Fruit fly (Drosophila melanogaster) whole organism, embryonic: ENCODE data around the gene Art3.
A peak's percentile ranks its signal among the peaks of the same experiment; 100 is the strongest.

Experiments
- B-H2 ChIP-seq: fragments of 200-800 bp; sonication (Bioruptor generic); optimal IDR thresholded peaks from 2 replicates; lab custom pipeline; 2018; ENCODE audit warnings: missing biosample characterization, mild to moderate bottlenecking, missing genetic modification characterization
- Bgb ChIP-seq: fragments of 200-800 bp; sonication (Bioruptor generic); IDR thresholded peaks from 2 replicates; pipeline ENCODE4 v1.3.6; 2022; ENCODE audit warnings: missing biosample characterization, missing genetic modification characterization; ENCODE audit not compliant: partially characterized antibody
- CG10979 ChIP-seq: fragments of 200-800 bp; sonication (Bioruptor generic); optimal IDR thresholded peaks from 2 replicates; lab custom pipeline; 2018; ENCODE audit warnings: missing biosample characterization, mild to moderate bottlenecking, missing genetic modification characterization, moderate library complexity
- CG11247 ChIP-seq: fragments of 200-800 bp; sonication (Bioruptor generic); IDR thresholded peaks from 2 replicates; pipeline ENCODE4 v1.3.6; 2022; ENCODE audit warnings: missing biosample characterization, missing genetic modification characterization
- CG11504 ChIP-seq: fragments of 200-800 bp; sonication (Bioruptor generic); optimal IDR thresholded peaks from 3 replicates; lab custom pipeline; 2019; ENCODE audit warnings: missing biosample characterization, mild to moderate bottlenecking, missing genetic modification characterization, moderate library complexity
- CG1233 ChIP-seq: fragments of 200-800 bp; sonication (Bioruptor generic); optimal IDR thresholded peaks from 4 replicates; lab custom pipeline; 2018; ENCODE audit warnings: missing biosample characterization, mild to moderate bottlenecking, missing genetic modification characterization
- CG14441 ChIP-seq: fragments of 200-800 bp; sonication (Bioruptor generic); IDR thresholded peaks from 2 replicates; pipeline ENCODE4 v1.3.6; 2022; ENCODE audit warnings: missing biosample characterization, missing genetic modification characterization
- CG16863 ChIP-seq: fragments of 200-800 bp; sonication (Bioruptor generic); optimal IDR thresholded peaks from 3 replicates; lab custom pipeline; 2016; ENCODE audit warnings: missing biosample characterization, missing genetic modification characterization
- CG17568 ChIP-seq: fragments of 200-800 bp; sonication (Bioruptor generic); optimal IDR thresholded peaks from 2 replicates; lab custom pipeline; 2018; ENCODE audit warnings: missing biosample characterization, mild to moderate bottlenecking, missing genetic modification characterization, moderate library complexity
- CG17612 ChIP-seq: fragments of 200-800 bp; sonication (Bioruptor generic); IDR thresholded peaks from 2 replicates; pipeline ENCODE4 v1.3.6; 2022; ENCODE audit warnings: missing biosample characterization, missing genetic modification characterization
- CG18262 ChIP-seq: fragments of 200-800 bp; optimal IDR thresholded peaks from 3 replicates; lab custom pipeline; 2019; ENCODE audit warnings: missing biosample characterization, mild to moderate bottlenecking, missing genetic modification characterization, moderate library complexity
- CG2712 ChIP-seq: fragments of 200-800 bp; optimal IDR thresholded peaks from 3 replicates; lab custom pipeline; 2019; ENCODE audit warnings: missing biosample characterization, mild to moderate bottlenecking, missing genetic modification characterization, moderate library complexity
- CG30431 ChIP-seq: fragments of 200-800 bp; sonication (Bioruptor generic); optimal IDR thresholded peaks from 2 replicates; lab custom pipeline; 2017; ENCODE audit warnings: missing biosample characterization, missing genetic modification characterization
- CG31388 ChIP-seq: fragments of 200-800 bp; sonication (Bioruptor generic); optimal IDR thresholded peaks from 2 replicates; lab custom pipeline; 2016; ENCODE audit warnings: missing biosample characterization, missing genetic modification characterization
- CG4707 ChIP-seq: fragments of 200-800 bp; sonication (Bioruptor generic); optimal IDR thresholded peaks from 2 replicates; lab custom pipeline; 2018; ENCODE audit warnings: missing biosample characterization, mild to moderate bottlenecking, missing genetic modification characterization, moderate library complexity
- CG7928 ChIP-seq: fragments of 200-800 bp; sonication (Bioruptor generic); optimal IDR thresholded peaks from 2 replicates; lab custom pipeline; 2017; ENCODE audit warnings: missing biosample characterization, mild to moderate bottlenecking, missing genetic modification characterization
- CG8281 ChIP-seq: fragments of 200-800 bp; sonication (Bioruptor generic); optimal IDR thresholded peaks from 2 replicates; lab custom pipeline; 2018; ENCODE audit warnings: missing biosample characterization, mild to moderate bottlenecking, missing genetic modification characterization, moderate library complexity
- CHES-1-like ChIP-seq: fragments of 200-800 bp; sonication (Bioruptor generic); optimal IDR thresholded peaks from 2 replicates; lab custom pipeline; 2016; ENCODE audit warnings: missing biosample characterization, missing genetic modification characterization
- Camta ChIP-seq: fragments of 200-800 bp; sonication (Bioruptor generic); optimal IDR thresholded peaks from 2 replicates; lab custom pipeline; 2016; ENCODE audit warnings: missing biosample characterization, missing genetic modification characterization
- Chrac-16 ChIP-seq: fragments of 200-800 bp; sonication (Bioruptor generic); optimal IDR thresholded peaks from 3 replicates; lab custom pipeline; 2016; ENCODE audit warnings: missing biosample characterization, missing genetic modification characterization
- Dek ChIP-seq: fragments of 200-800 bp; sonication (Bioruptor generic); optimal IDR thresholded peaks from 3 replicates; lab custom pipeline; 2019; ENCODE audit warnings: missing biosample characterization, mild to moderate bottlenecking, missing genetic modification characterization, moderate library complexity
- Dll ChIP-seq: fragments of 200-800 bp; sonication (Bioruptor generic); IDR thresholded peaks from 4 replicates; pipeline ENCODE4 v1.3.6; 2022; ENCODE audit warnings: missing biosample characterization, missing genetic modification characterization; ENCODE audit not compliant: partially characterized antibody
- Doc3 ChIP-seq: fragments of 200-800 bp; sonication (Bioruptor generic); IDR thresholded peaks from 3 replicates; pipeline ENCODE4 v1.3.6; 2022; ENCODE audit warnings: missing biosample characterization, missing genetic modification characterization; ENCODE audit not compliant: partially characterized antibody
- Dp ChIP-seq: fragments of 200-800 bp; sonication (Bioruptor generic); optimal IDR thresholded peaks from 2 replicates; lab custom pipeline; 2018; ENCODE audit warnings: missing biosample characterization, mild to moderate bottlenecking, missing genetic modification characterization, moderate library complexity
- Dref ChIP-seq: fragments of 200-800 bp; sonication (Bioruptor generic); IDR thresholded peaks from 2 replicates; pipeline ENCODE4 v1.3.6; 2022; ENCODE audit warnings: missing biosample characterization, missing genetic modification characterization
- ERR ChIP-seq: fragments of 200-800 bp; sonication (Bioruptor generic); optimal IDR thresholded peaks from 2 replicates; lab custom pipeline; 2016; ENCODE audit warnings: missing biosample characterization, missing genetic modification characterization
- Jarid2 ChIP-seq: fragments of 200-800 bp; sonication (Bioruptor generic); optimal IDR thresholded peaks from 3 replicates; lab custom pipeline; 2017; ENCODE audit warnings: mild to moderate bottlenecking, missing biosample characterization, missing genetic modification reagents, missing genetic modification characterization
- Oli ChIP-seq: fragments of 200-800 bp; sonication (Bioruptor generic); optimal IDR thresholded peaks from 2 replicates; lab custom pipeline; 2018; ENCODE audit warnings: missing biosample characterization, mild to moderate bottlenecking, missing genetic modification characterization, moderate library complexity
- Sox100B ChIP-seq: fragments of 200-800 bp; sonication (Bioruptor generic); optimal IDR thresholded peaks from 3 replicates; lab custom pipeline; 2018; ENCODE audit warnings: missing biosample characterization, mild to moderate bottlenecking, missing genetic modification characterization
- Sox102F ChIP-seq: fragments of 200-800 bp; sonication (Bioruptor generic); optimal IDR thresholded peaks from 2 replicates; lab custom pipeline; 2018; ENCODE audit warnings: missing biosample characterization, mild to moderate bottlenecking, missing genetic modification characterization, moderate library complexity
- Sry-β ChIP-seq: fragments of 200-800 bp; sonication (Bioruptor generic); optimal IDR thresholded peaks from 2 replicates; lab custom pipeline; 2018; ENCODE audit warnings: missing biosample characterization, mild to moderate bottlenecking, missing genetic modification characterization, moderate library complexity
- ab ChIP-seq: fragments of 200-800 bp; sonication (Bioruptor generic); optimal IDR thresholded peaks from 2 replicates; lab custom pipeline; 2016; ENCODE audit warnings: missing biosample characterization, missing genetic modification characterization
- ap ChIP-seq: fragments of 200-800 bp; sonication (Bioruptor generic); IDR thresholded peaks from 2 replicates; pipeline ENCODE4 v1.3.6; 2022; ENCODE audit warnings: missing biosample characterization, missing genetic modification characterization
- cg ChIP-seq: fragments of 200-800 bp; sonication (Bioruptor generic); optimal IDR thresholded peaks from 3 replicates; lab custom pipeline; 2019; ENCODE audit warnings: missing biosample characterization, mild to moderate bottlenecking, missing genetic modification characterization, moderate library complexity
- chif ChIP-seq, 2 experiments: fragments of 200-800 bp; sonication (Bioruptor generic); optimal IDR thresholded peaks; 3 replicates each; lab custom pipeline; 2016; ENCODE audit warnings: missing biosample characterization in 2 of 2, missing genetic modification characterization in 2 of 2
- chinmo ChIP-seq: fragments of 200-800 bp; sonication (Bioruptor generic); IDR thresholded peaks from 4 replicates; pipeline ENCODE4 v1.3.6; 2022; ENCODE audit warnings: missing biosample characterization, missing genetic modification characterization; ENCODE audit not compliant: partially characterized antibody
- dimm ChIP-seq: fragments of 200-800 bp; sonication (Bioruptor generic); IDR thresholded peaks from 2 replicates; pipeline ENCODE4 v1.3.6; 2022; ENCODE audit warnings: missing biosample characterization, missing genetic modification characterization
- fd96Cb ChIP-seq: fragments of 200-800 bp; sonication (Bioruptor generic); optimal IDR thresholded peaks from 2 replicates; lab custom pipeline; 2018; ENCODE audit warnings: missing biosample characterization, mild to moderate bottlenecking, missing genetic modification characterization, moderate library complexity
- fu2 ChIP-seq: fragments of 200-800 bp; sonication (Bioruptor generic); optimal IDR thresholded peaks from 2 replicates; lab custom pipeline; 2016; ENCODE audit warnings: missing biosample characterization, missing genetic modification characterization
- gce ChIP-seq: fragments of 200-800 bp; sonication (Bioruptor generic); IDR thresholded peaks from 3 replicates; pipeline ENCODE4 v1.3.6; 2022; ENCODE audit warnings: missing biosample characterization, missing genetic modification characterization
- grau ChIP-seq: fragments of 200-800 bp; optimal IDR thresholded peaks from 3 replicates; lab custom pipeline; 2019; ENCODE audit warnings: missing biosample characterization, mild to moderate bottlenecking, missing genetic modification characterization, moderate library complexity
- gsb-n ChIP-seq: fragments of 200-800 bp; sonication (Bioruptor generic); optimal IDR thresholded peaks from 3 replicates; lab custom pipeline; 2018; ENCODE audit warnings: missing biosample characterization, mild to moderate bottlenecking, missing genetic modification characterization
- kay ChIP-seq: fragments of 200-800 bp; sonication (Bioruptor generic); optimal IDR thresholded peaks from 2 replicates; lab custom pipeline; 2016; ENCODE audit warnings: missing biosample characterization, missing genetic modification characterization
- luna ChIP-seq: fragments of 200-800 bp; sonication (Bioruptor generic); optimal IDR thresholded peaks from 2 replicates; lab custom pipeline; 2016; ENCODE audit warnings: missing biosample characterization, missing genetic modification characterization
- sob ChIP-seq: fragments of 200-800 bp; sonication (Bioruptor generic); IDR thresholded peaks from 2 replicates; pipeline ENCODE4 v1.3.6; 2022; ENCODE audit warnings: missing biosample characterization, missing genetic modification characterization
- sqz ChIP-seq: fragments of 200-800 bp; sonication (Bioruptor generic); optimal IDR thresholded peaks from 3 replicates; lab custom pipeline; 2018; ENCODE audit warnings: missing biosample characterization, mild to moderate bottlenecking, missing genetic modification characterization
- tx ChIP-seq: fragments of 200-800 bp; sonication (Bioruptor generic); optimal IDR thresholded peaks from 2 replicates; lab custom pipeline; 2016; ENCODE audit warnings: missing biosample characterization, missing genetic modification characterization
- usp ChIP-seq: fragments of >200 bp; optimal IDR thresholded peaks from 2 replicates; lab custom pipeline; 2017; ENCODE audit warnings: missing biosample characterization, missing genetic modification characterization
- wdn ChIP-seq: fragments of 200-800 bp; sonication (Bioruptor generic); IDR thresholded peaks from 2 replicates; pipeline ENCODE4 v1.3.6; 2022; ENCODE audit warnings: missing biosample characterization, missing genetic modification characterization
- zf30C ChIP-seq: fragments of 200-800 bp; sonication (Bioruptor generic); optimal IDR thresholded peaks from 3 replicates; lab custom pipeline; 2018; ENCODE audit warnings: missing biosample characterization, mild to moderate bottlenecking, missing genetic modification characterization

The Art3 gene

dm6 chr3R:15229329-15229876 lies at the start of gene Art3, which contains the start of gene mRpS10 (continued):
- peak; percentile 100 for TF ChIP-seq kay (GFP tag; lab: Kevin White, UChicago)
- peak; percentile 98 for TF ChIP-seq ERR (GFP tag; lab: Kevin White, UChicago)
- TF ChIP-seq zf30C: peak; percentile 72
- peak; percentile 83 for TF ChIP-seq Sry-β
- peak; percentile 100 for TF ChIP-seq Camta (GFP tag; lab: Kevin White, UChicago)
- TF ChIP-seq Dref: peak; percentile 55
- no peak for TF ChIP-seq Doc3 (GFP tag; lab: Robert Waterston, UW)
- TF ChIP-seq luna (GFP tag; lab: Kevin White, UChicago): peak; percentile 99
- peak; percentile 7 for TF ChIP-seq cg (GFP tag; lab: Kevin White, UChicago)
- TF ChIP-seq CG11247 (GFP tag; lab: Robert Waterston, UW): peak; percentile 100
- peak; percentile 100 for TF ChIP-seq gce (GFP tag; lab: Robert Waterston, UW)
- TF ChIP-seq Chrac-16: peak; percentile 100
- peak; percentile 100 for TF ChIP-seq wdn
- peak; percentile 100 for TF ChIP-seq sqz (GFP tag; lab: Kevin White, UChicago)
- peak; percentile 100 for TF ChIP-seq CHES-1-like (GFP tag; lab: Kevin White, UChicago)
- peak; percentile 100 for TF ChIP-seq sob (GFP tag; lab: Robert Waterston, UW)
- TF ChIP-seq tx (GFP tag; lab: Kevin White, UChicago): peak; percentile 100
- TF ChIP-seq ap (GFP tag; lab: Robert Waterston, UW): peak; percentile 100
- TF ChIP-seq CG17568: no peak
- peak; percentile 100 for TF ChIP-seq CG17612 (GFP tag; lab: Robert Waterston, UW)
- peak; percentile 100 for TF ChIP-seq CG2712 (tag; lab: Kevin White, UChicago)
- no peak for TF ChIP-seq Bgb (GFP tag; lab: Robert Waterston, UW)
- TF ChIP-seq CG4707: peak; percentile 98
- peak; percentile 100 for TF ChIP-seq CG14441
- peak; percentile 100 for TF ChIP-seq CG30431 (GFP tag; lab: Kevin White, UChicago)
- TF ChIP-seq Sox100B: peak; percentile 100
- peak; percentile 99 for TF ChIP-seq CG11504
- peak; percentile 98 for TF ChIP-seq ab (GFP tag; lab: Kevin White, UChicago)
- TF ChIP-seq CG7928 (GFP tag; lab: Kevin White, UChicago): peak; percentile 89
- TF ChIP-seq Sox102F (GFP tag; lab: Kevin White, UChicago): peak; percentile 100
- TF ChIP-seq fd96Cb (tag; lab: Kevin White, UChicago): peak; percentile 100
- peak; percentile 100 for TF ChIP-seq CG10979 (tag; lab: Kevin White, UChicago)
- peak; percentile 97 for TF ChIP-seq CG8281 (tag; lab: Kevin White, UChicago)
- TF ChIP-seq Dll (GFP tag; lab: Robert Waterston, UW): no peak
- peak; percentile 100 for TF ChIP-seq CG31388 (GFP tag; lab: Kevin White, UChicago)
- TF ChIP-seq Jarid2 (GFP tag; lab: Kevin White, UChicago): no peak
- peak; percentile 100 for TF ChIP-seq Oli (tag; lab: Kevin White, UChicago)
- TF ChIP-seq CG18262 (tag; lab: Kevin White, UChicago): peak; percentile 100
- peak; percentile 100 for TF ChIP-seq CG1233 (GFP tag; lab: Kevin White, UChicago)
- TF ChIP-seq usp (GFP tag; lab: Kevin White, UChicago): no peak
- peak; percentile 100 for TF ChIP-seq B-H2 (GFP tag; lab: Kevin White, UChicago)
- peak; percentile 100 for TF ChIP-seq Dek (tag; lab: Kevin White, UChicago)
- TF ChIP-seq fu2 (GFP tag; lab: Kevin White, UChicago): peak; percentile 100
- peak; percentile 100 for TF ChIP-seq CG16863 (GFP tag; lab: Kevin White, UChicago)
- peak; percentile 100 for TF ChIP-seq chif (GFP tag; optimal IDR thresholded peaks at IDR 0.05; lab: Kevin White, UChicago)
- TF ChIP-seq Dp: peak; percentile 68
- TF ChIP-seq gsb-n (tag; lab: Kevin White, UChicago): peak; percentile 100
- TF ChIP-seq chinmo: no peak
- peak; percentile 100 for TF ChIP-seq grau
- TF ChIP-seq dimm (GFP tag; lab: Robert Waterston, UW): peak; percentile 100
